Worm (Caenorhabditis elegans): ENCODE measurements around the gene lpr-3.

Gene lpr-3

ce11 chrX:11080170-11080728, 23.0 kb downstream of the lpr-3 start, which contains the start of gene sulp-7:
TSS of gene sulp-7 (plus strand) at chrX:11080678.
- TF ChIP-seq hmg-20 (GFP tag; IDR thresholded peaks at IDR 0.05) (no peak), ztf-22 (GFP tag; optimal IDR thresholded peaks at IDR 0.05) (no peak), ceh-91 (GFP tag; IDR thresholded peaks at IDR 0.05) (no peak), ceh-79 (tag; optimal IDR thresholded peaks at IDR 0.05) (no peak), F23B12.7 (tag; optimal IDR thresholded peaks at IDR 0.05; ENCODE audit: insufficient read depth) (no peak), nhr-80 (tag; optimal IDR thresholded peaks at IDR 0.05) (peak; percentile 35), lsy-27 (tag; optimal IDR thresholded peaks at IDR 0.05; ENCODE audit: borderline replicate concordance, insufficient read depth) (no peak)

DNA sequence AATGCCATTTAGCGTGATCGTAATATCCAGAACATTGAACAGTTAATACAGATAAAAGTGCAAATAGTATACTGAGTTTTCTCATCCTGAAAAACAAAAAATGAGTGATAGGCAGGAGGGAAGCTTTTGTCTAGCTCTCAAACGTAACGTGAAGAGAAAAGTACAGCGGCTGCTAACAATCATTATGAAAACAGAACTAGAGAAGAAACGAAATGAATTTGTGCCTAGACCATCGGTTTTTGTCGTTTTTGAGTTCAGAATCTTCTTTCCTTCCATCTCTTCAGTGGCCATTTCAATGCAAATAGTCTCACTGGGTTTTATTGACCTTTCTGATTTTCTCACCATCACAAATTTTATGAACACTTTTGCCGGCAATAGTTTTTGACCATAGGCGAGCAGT, 28.0 kb downstream of the lpr-3 start, which contains the start of gene W04G3.7:
Gene W04G3.7, minus strand, starts transcription at position 101 of the 400 bp plus-strand sequence.
- TF ChIP-seq snpc-4 (GFP tag; optimal IDR thresholded peaks at IDR 0.05), result no peak
- TF ChIP-seq snpc-4 (tag; optimal IDR thresholded peaks at IDR 0.05), result no peak
- TF ChIP-seq rec-8 (tag; optimal IDR thresholded peaks at IDR 0.05), result no peak
- TF ChIP-seq tbx-9 (tag; optimal IDR thresholded peaks at IDR 0.05; ENCODE audit: borderline replicate concordance), result no peak
- TF ChIP-seq ceh-100 (GFP tag; IDR thresholded peaks at IDR 0.05), result no peak
- no peak for TF ChIP-seq lin-35 (GFP tag; optimal IDR thresholded peaks at IDR 0.05)
- no peak for TF ChIP-seq hlh-26 (GFP tag; conservative IDR thresholded peaks at IDR 0.05)
- no peak for TF ChIP-seq pha-4 (tag; optimal IDR thresholded peaks at IDR 0.05)
- no peak for TF ChIP-seq rcor-1 (GFP tag; IDR thresholded peaks at IDR 0.05)
- no peak for TF ChIP-seq nhr-120 (GFP tag; IDR thresholded peaks at IDR 0.05)
- no peak for TF ChIP-seq ets-4 (GFP tag; optimal IDR thresholded peaks at IDR 0.05)
- no peak for TF ChIP-seq fkh-3 (tag; optimal IDR thresholded peaks at IDR 0.05)
- no peak for TF ChIP-seq Y67H2A.10 (GFP tag; conservative IDR thresholded peaks at IDR 0.05)
- no peak for TF ChIP-seq lag-1 (GFP tag; IDR thresholded peaks at IDR 0.05)
- no peak for TF ChIP-seq ceh-79 (tag; optimal IDR thresholded peaks at IDR 0.05)
- TF ChIP-seq egrh-3 (GFP tag; IDR thresholded peaks at IDR 0.05), result no peak
- no peak for TF ChIP-seq ztf-26 (tag; optimal IDR thresholded peaks at IDR 0.05)
- no peak for TF ChIP-seq Y53G8AR.9 (GFP tag; conservative IDR thresholded peaks at IDR 0.05)

ce11 chrX:11088952-11089351, 31.8 kb downstream of the lpr-3 start, which contains the start of gene W04G3.11:
TSS of gene W04G3.11 (plus strand) at chrX:11089195.
- TF ChIP-seq B0019.2 (GFP tag; conservative IDR thresholded peaks at IDR 0.05) (no peak), egl-44 (GFP tag; IDR thresholded peaks at IDR 0.05) (no peak), let-607 (tag; optimal IDR thresholded peaks at IDR 0.05) (no peak), ekl-4 (GFP tag; IDR thresholded peaks at IDR 0.05) (no peak), hrde-1 (tag; optimal IDR thresholded peaks at IDR 0.05; ENCODE audit: borderline replicate concordance) (no peak), nhr-80 (tag; optimal IDR thresholded peaks at IDR 0.05) (peak; percentile 58)

ce11 chrX:11093985-11094593, 36.9 kb downstream of the lpr-3 start:
- peak; percentile 69 for TF ChIP-seq fkh-3 (tag; optimal IDR thresholded peaks at IDR 0.05)
- TF ChIP-seq repo-1 (tag; optimal IDR thresholded peaks at IDR 0.05), result peak; percentile 100
- peak; percentile 97 for TF ChIP-seq ztf-22 (GFP tag; optimal IDR thresholded peaks at IDR 0.05)
- TF ChIP-seq aptf-2 (GFP tag; conservative IDR thresholded peaks at IDR 0.05), result 0 out of 2 replicates have a peak, but pooled peaks have one; percentile 48
- TF ChIP-seq C06A6.2 (GFP tag; conservative IDR thresholded peaks at IDR 0.05), result peak; percentile 98
- TF ChIP-seq hlh-12 (tag; optimal IDR thresholded peaks at IDR 0.05), result peak; percentile 70
- peak; percentile 80 for TF ChIP-seq cebp-1 (GFP tag; IDR thresholded peaks at IDR 0.05)
- peak; percentile 98 for TF ChIP-seq cebp-1 (tag; optimal IDR thresholded peaks at IDR 0.05)
- peak; percentile 71 for TF ChIP-seq hsf-1 (GFP tag; IDR thresholded peaks at IDR 0.05)
- TF ChIP-seq ceh-100 (GFP tag; IDR thresholded peaks at IDR 0.05), result peak; percentile 79
- TF ChIP-seq let-607 (tag; optimal IDR thresholded peaks at IDR 0.05), result peak; percentile 61 to 96
- no peak for TF ChIP-seq hlh-26 (GFP tag; conservative IDR thresholded peaks at IDR 0.05)
- TF ChIP-seq B0019.2 (GFP tag; conservative IDR thresholded peaks at IDR 0.05), result no peak
- peak; percentile 96 for TF ChIP-seq lir-1 (GFP tag; conservative IDR thresholded peaks at IDR 0.05)
- TF ChIP-seq nhr-90 (tag; optimal IDR thresholded peaks at IDR 0.05), result peak; percentile 95
- TF ChIP-seq T26A5.8 (tag; optimal IDR thresholded peaks at IDR 0.05), result peak; percentile 72
- peak; percentile 98 for TF ChIP-seq F23B12.7 (tag; optimal IDR thresholded peaks at IDR 0.05; ENCODE audit: insufficient read depth)
- TF ChIP-seq attf-5 (GFP tag; optimal IDR thresholded peaks at IDR 0.05), result peak; percentile 75
- TF ChIP-seq ztf-3 (GFP tag; optimal IDR thresholded peaks at IDR 0.05), result peak; percentile 98
- TF ChIP-seq lsy-27 (tag; optimal IDR thresholded peaks at IDR 0.05; ENCODE audit: borderline replicate concordance, insufficient read depth), result no peak
